Fruit fly (Drosophila melanogaster): Measurements from ENCODE around the gene CG8004.

CG8004 gene

dm6 chr3L:19899308-19899927, 28.9 kb downstream of the CG8004 start (continued):
- no peak for TF ChIP-seq HLH54F (GFP tag; optimal IDR thresholded peaks at IDR 0.05)
- no peak for TF ChIP-seq CG9817 (tag; optimal IDR thresholded peaks at IDR 0.05)
- TF ChIP-seq Lpt (GFP tag; optimal IDR thresholded peaks at IDR 0.05): no peak
- no peak for TF ChIP-seq Pdp1 (GFP tag; optimal IDR thresholded peaks at IDR 0.05)
- TF ChIP-seq CG2199 (GFP tag; IDR thresholded peaks at IDR 0.05): peak; percentile 65; the same call in 1 of the 3 replicates
- TF ChIP-seq gce (GFP tag; IDR thresholded peaks at IDR 0.05): no peak
- no peak for TF ChIP-seq nerfin-2 (GFP tag; IDR thresholded peaks at IDR 0.05; ENCODE audit: partially characterized antibody)
- no peak for TF ChIP-seq Dbx (GFP tag; IDR thresholded peaks at IDR 0.05)
- no peak for TF ChIP-seq dati (GFP tag; IDR thresholded peaks at IDR 0.05)
- TF ChIP-seq CG1602 (GFP tag; optimal IDR thresholded peaks at IDR 0.05): no peak
- TF ChIP-seq CG8089 (GFP tag; optimal IDR thresholded peaks at IDR 0.05): no peak
- TF ChIP-seq lola (GFP tag; optimal IDR thresholded peaks at IDR 0.05): no peak
- TF ChIP-seq D19A (tag; optimal IDR thresholded peaks at IDR 0.05): peak; percentile 11
- no peak for TF ChIP-seq CG8359 (GFP tag; optimal IDR thresholded peaks at IDR 0.05; ENCODE audit: borderline replicate concordance)
- TF ChIP-seq Hsf (GFP tag; optimal IDR thresholded peaks at IDR 0.05): no peak
- no peak for TF ChIP-seq zen2 (GFP tag; IDR thresholded peaks at IDR 0.05; ENCODE audit: partially characterized antibody)
- no peak for TF ChIP-seq salm (tag; optimal IDR thresholded peaks at IDR 0.05)
- TF ChIP-seq CG1233 (GFP tag; optimal IDR thresholded peaks at IDR 0.05): no peak
- no peak for TF ChIP-seq CHES-1-like (GFP tag; optimal IDR thresholded peaks at IDR 0.05)
- TF ChIP-seq zfh2 (GFP tag; optimal IDR thresholded peaks at IDR 0.05): no peak
- no peak for TF ChIP-seq Doc2 (GFP tag; IDR thresholded peaks at IDR 0.05)
- TF ChIP-seq E2f1 (GFP tag; IDR thresholded peaks at IDR 0.05): no peak
- no peak for TF ChIP-seq hb (GFP tag; IDR thresholded peaks at IDR 0.05; ENCODE audit: partially characterized antibody)
- TF ChIP-seq bab2 (GFP tag; optimal IDR thresholded peaks at IDR 0.05): no peak
- TF ChIP-seq grn (GFP tag; optimal IDR thresholded peaks at IDR 0.05): no peak
- no peak for TF ChIP-seq grau (tag; optimal IDR thresholded peaks at IDR 0.05)
- TF ChIP-seq Oaz (GFP tag; IDR thresholded peaks at IDR 0.05): no peak
- no peak for TF ChIP-seq Ssrp (tag; optimal IDR thresholded peaks at IDR 0.05)
- TF ChIP-seq emc (GFP tag; optimal IDR thresholded peaks at IDR 0.05): no peak
- TF ChIP-seq ab (GFP tag; optimal IDR thresholded peaks at IDR 0.05): no peak
- no peak for TF ChIP-seq CG8388 (GFP tag; optimal IDR thresholded peaks at IDR 0.05)
- TF ChIP-seq CG11723 (GFP tag; optimal IDR thresholded peaks at IDR 0.05): no peak
- no peak for TF ChIP-seq btn (GFP tag; optimal IDR thresholded peaks at IDR 0.05)
- TF ChIP-seq sisA (GFP tag; IDR thresholded peaks at IDR 0.05): no peak
- 0 out of 3 replicates have a peak, but pooled peaks have one; percentile 7 for TF ChIP-seq row (GFP tag; IDR thresholded peaks at IDR 0.05)
- peak; percentile 44 for TF ChIP-seq pfk (GFP tag; optimal IDR thresholded peaks at IDR 0.05)
- no peak for TF ChIP-seq wor (GFP tag; IDR thresholded peaks at IDR 0.05)
- TF ChIP-seq CG2116 (GFP tag; optimal IDR thresholded peaks at IDR 0.05): peak; percentile 22
- TF ChIP-seq ash1 (GFP tag; optimal IDR thresholded peaks at IDR 0.05): no peak
- no peak for TF ChIP-seq ato (GFP tag; IDR thresholded peaks at IDR 0.05; ENCODE audit: partially characterized antibody)
- no peak for TF ChIP-seq hbn (GFP tag; IDR thresholded peaks at IDR 0.05; ENCODE audit: partially characterized antibody)
- TF ChIP-seq B-H2 (GFP tag; optimal IDR thresholded peaks at IDR 0.05): no peak
- no peak for TF ChIP-seq CG9609 (GFP tag; optimal IDR thresholded peaks at IDR 0.05)
- no peak for TF ChIP-seq CG15601 (tag; optimal IDR thresholded peaks at IDR 0.05)
- TF ChIP-seq aop (GFP tag; IDR thresholded peaks at IDR 0.05): no peak
- no peak for TF ChIP-seq CG11456 (GFP tag; IDR thresholded peaks at IDR 0.05)
- TF ChIP-seq CG32772 (GFP tag; IDR thresholded peaks at IDR 0.05): no peak
- no peak for TF ChIP-seq CG43689 (GFP tag; IDR thresholded peaks at IDR 0.05)
- no peak for TF ChIP-seq CG17829 (tag; optimal IDR thresholded peaks at IDR 0.05)
- no peak for TF ChIP-seq CG6813 (GFP tag; optimal IDR thresholded peaks at IDR 0.05)
- TF ChIP-seq CG15011 (GFP tag; optimal IDR thresholded peaks at IDR 0.05): no peak
